Worm (Caenorhabditis elegans) whole organism, young adult: ENCODE data around the gene arcp-1.

Source experiments
- ceh-58 ChIP-seq: fragments of 200-800 bp; sonication (Bioruptor generic); IDR thresholded peaks from 2 replicates; pipeline ENCODE4 v1.3.6; 2022; ENCODE audit warnings: missing genetic modification characterization, missing compliant biosample characterization
- nfyb-1 ChIP-seq: fragments of 200-800 bp; sonication (Bioruptor generic); IDR thresholded peaks from 2 replicates; pipeline ENCODE4 v1.3.6; 2022; ENCODE audit warnings: missing genetic modification reagents, missing genetic modification characterization, missing compliant biosample characterization
- pbrm-1 ChIP-seq: fragments of 200-800 bp; sonication (Bioruptor generic); IDR thresholded peaks from 2 replicates; pipeline ENCODE4 v1.3.6; 2022; ENCODE audit warnings: missing genetic modification reagents, missing genetic modification characterization, missing compliant biosample characterization
- tbx-9 ChIP-seq: sonication (generic microtip); optimal IDR thresholded peaks from 2 replicates; lab custom pipeline; 2016; ENCODE audit warnings: borderline replicate concordance, missing genetic modification characterization, inconsistent platforms, missing compliant biosample characterization
- ztf-6 ChIP-seq: fragments of 200-800 bp; sonication (Bioruptor generic); IDR thresholded peaks from 2 replicates; pipeline ENCODE4 v1.3.6; 2022; ENCODE audit warnings: missing genetic modification reagents, missing genetic modification characterization, missing compliant biosample characterization

Gene arcp-1

ce11 chrIII:3698366-3698765 lies 60.8 kb downstream of the arcp-1 start:
- TF ChIP-seq nfyb-1 (GFP tag; lab: Robert Waterston, UW) (no peak), ceh-58 (GFP tag; lab: Robert Waterston, UW) (no peak), pbrm-1 (GFP tag; lab: Robert Waterston, UW) (no peak), tbx-9 (no peak), ztf-6 (GFP tag; lab: Robert Waterston, UW) (no peak)
